Worm (Caenorhabditis elegans): Measurements from ENCODE around the gene rpc-25.

The rpc-25 gene

DNA sequence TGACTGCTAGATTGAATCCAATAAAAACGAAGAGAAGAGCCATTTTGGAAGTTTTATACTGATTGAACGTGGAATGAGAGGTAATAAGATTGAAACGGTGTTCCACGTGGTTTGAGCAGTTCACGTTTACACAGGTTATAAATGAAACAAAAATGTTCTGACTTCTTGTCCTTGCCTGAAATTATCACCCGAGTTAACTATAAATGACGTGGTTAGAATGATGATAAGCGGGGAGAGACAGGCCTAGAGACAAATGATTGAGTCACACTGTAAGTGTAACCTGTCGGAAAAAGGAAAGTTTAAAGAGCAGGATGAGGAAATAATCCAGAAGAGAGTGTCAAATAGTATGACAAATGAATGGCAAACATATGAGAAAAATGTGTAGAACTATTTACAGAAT, 45.4 kb downstream of the rpc-25 start, which contains the start of gene C51E3.10 (continued):
- TF ChIP-seq rpc-1 (optimal IDR thresholded peaks at IDR 0.05) (no peak), rpc-1 (tag; optimal IDR thresholded peaks at IDR 0.05) (no peak), sea-2 (GFP tag; IDR thresholded peaks at IDR 0.05) (no peak), lin-40 (tag; optimal IDR thresholded peaks at IDR 0.05) (no peak), K12H6.12 (tag; optimal IDR thresholded peaks at IDR 0.05) (no peak), C17E4.6 (GFP tag; IDR thresholded peaks at IDR 0.05) (no peak), madf-8 (GFP tag; conservative IDR thresholded peaks at IDR 0.05) (no peak), nhr-80 (tag; optimal IDR thresholded peaks at IDR 0.05) (peak; percentile 92), ztf-26 (tag; optimal IDR thresholded peaks at IDR 0.05) (no peak), zfh-2 (GFP tag; conservative IDR thresholded peaks at IDR 0.05) (no peak), zim-3 (tag; optimal IDR thresholded peaks at IDR 0.05) (no peak), madf-6 (GFP tag; IDR thresholded peaks at IDR 0.05) (no peak), F37B4.10 (GFP tag; IDR thresholded peaks at IDR 0.05) (no peak), C06A6.2 (GFP tag; conservative IDR thresholded peaks at IDR 0.05) (no peak), ets-4 (GFP tag; optimal IDR thresholded peaks at IDR 0.05) (peak; percentile 47), attf-3 (GFP tag; conservative IDR thresholded peaks at IDR 0.05) (no peak), cebp-1 (GFP tag; IDR thresholded peaks at IDR 0.05) (no peak), cebp-1 (tag; optimal IDR thresholded peaks at IDR 0.05) (no peak), F39B2.1 (GFP tag; IDR thresholded peaks at IDR 0.05) (no peak), let-607 (tag; optimal IDR thresholded peaks at IDR 0.05) (peak; percentile 71 to 80), tbp1 (GFP tag; optimal IDR thresholded peaks at IDR 0.05) (no peak), ZK185.1 (tag; optimal IDR thresholded peaks at IDR 0.05; ENCODE audit: poor library complexity, severe bottlenecking) (no peak), nhr-90 (tag; optimal IDR thresholded peaks at IDR 0.05) (peak; percentile 26), Y53G8AR.9 (GFP tag; conservative IDR thresholded peaks at IDR 0.05) (no peak), F23B12.7 (tag; optimal IDR thresholded peaks at IDR 0.05; ENCODE audit: insufficient read depth) (no peak), B0261.1 (tag; optimal IDR thresholded peaks at IDR 0.05) (no peak), B0019.2 (GFP tag; conservative IDR thresholded peaks at IDR 0.05) (no peak), atf-7 (tag; optimal IDR thresholded peaks at IDR 0.05) (peak; percentile 54)

- no peak for TF ChIP-seq let-526 (GFP tag; IDR thresholded peaks at IDR 0.05)
- TF ChIP-seq nhr-80 (tag; optimal IDR thresholded peaks at IDR 0.05): peak; percentile 56
Observed at ce11 chrV:10159972-10160371, 46.4 kb downstream of the rpc-25 start.

- TF ChIP-seq lir-1 (GFP tag; conservative IDR thresholded peaks at IDR 0.05): no peak
- no peak for TF ChIP-seq hmg-1.2 (GFP tag; IDR thresholded peaks at IDR 0.05)
- TF ChIP-seq dpff-1 (tag; optimal IDR thresholded peaks at IDR 0.05): no peak
- TF ChIP-seq F22D6.2 (tag; optimal IDR thresholded peaks at IDR 0.05): no peak
- no peak for TF ChIP-seq ztf-18 (tag; optimal IDR thresholded peaks at IDR 0.05)
- TF ChIP-seq madf-3 (GFP tag; IDR thresholded peaks at IDR 0.05): no peak
- no peak for TF ChIP-seq ccch-3 (GFP tag; optimal IDR thresholded peaks at IDR 0.05)
- TF ChIP-seq mxl-1 (tag; optimal IDR thresholded peaks at IDR 0.05): no peak
- no peak for TF ChIP-seq hlh-26 (GFP tag; conservative IDR thresholded peaks at IDR 0.05)
- no peak for TF ChIP-seq B0019.2 (GFP tag; conservative IDR thresholded peaks at IDR 0.05)
- no peak for TF ChIP-seq F23B12.7 (tag; optimal IDR thresholded peaks at IDR 0.05; ENCODE audit: insufficient read depth)
- no peak for TF ChIP-seq athp-1 (tag; optimal IDR thresholded peaks at IDR 0.05)
- TF ChIP-seq madf-6 (GFP tag; IDR thresholded peaks at IDR 0.05): no peak
- no peak for TF ChIP-seq nhr-80 (tag; optimal IDR thresholded peaks at IDR 0.05)
- TF ChIP-seq xnd-1 (tag; optimal IDR thresholded peaks at IDR 0.05): no peak
- no peak for TF ChIP-seq ets-4 (GFP tag; optimal IDR thresholded peaks at IDR 0.05)
- TF ChIP-seq rcor-1 (GFP tag; IDR thresholded peaks at IDR 0.05): no peak
- TF ChIP-seq Y95B8A.8 (GFP tag; IDR thresholded peaks at IDR 0.05): no peak
Observed at ce11 chrV:10158528-10158927, 47.9 kb downstream of the rpc-25 start, which contains the start of gene srsx-30. TSS of gene srsx-30 (plus strand) at chrV:10158828.

Data from whole organism, young adult.